Worm (Caenorhabditis elegans) whole organism, L3 larva: ENCODE data around the gene wht-7.
A peak's percentile ranks its signal among the peaks of the same experiment; 100 is the strongest.

ENCODE experiments used
- R02D3.7 ChIP-seq: fragments of 150-350 bp; optimal IDR thresholded peaks from 2 replicates; lab custom pipeline; 2014; ENCODE audit warnings: missing biosample characterization, missing genetic modification characterization
- nhr-12 ChIP-seq: fragments of 150-350 bp; optimal IDR thresholded peaks from 2 replicates; lab custom pipeline; 2014; ENCODE audit warnings: missing biosample characterization, missing genetic modification characterization
- nhr-28 ChIP-seq: fragments of 150-350 bp; optimal IDR thresholded peaks from 2 replicates; lab custom pipeline; 2014; ENCODE audit warnings: missing biosample characterization, missing genetic modification characterization
- skn-1 ChIP-seq: fragments of 150-350 bp; optimal IDR thresholded peaks from 2 replicates; lab custom pipeline; 2014; ENCODE audit warnings: missing biosample characterization, missing genetic modification characterization
- tbx-2 ChIP-seq: sonication (generic microtip); optimal IDR thresholded peaks from 2 replicates; lab custom pipeline; 2016; ENCODE audit warnings: mild to moderate bottlenecking, missing genetic modification characterization, missing compliant biosample characterization
- ztf-11 ChIP-seq: fragments of 150-350 bp; optimal IDR thresholded peaks from 2 replicates; lab custom pipeline; 2014; ENCODE audit warnings: missing biosample characterization, missing genetic modification characterization

- peak; percentile 12 for TF ChIP-seq tbx-2
- no peak for TF ChIP-seq nhr-28 (tag; lab: Kevin White, UChicago)
- TF ChIP-seq ztf-11, result no peak
- peak; percentile 6 for TF ChIP-seq skn-1 (tag; lab: Kevin White, UChicago)
- TF ChIP-seq R02D3.7 (tag; lab: Kevin White, UChicago), result no peak
- TF ChIP-seq nhr-12, result no peak
These were observed 23.7 kb upstream of the wht-7 start, which contains the start of the genes abcf-3 and F42A10.5 for ce11 chrIII:6173020-6173597.
